Fruit fly (Drosophila melanogaster): ENCODE data around the gene CG17104.

CG17104 gene

dm6 chr2L:10681602-10682001 is 4.6 kb downstream of the CG17104 start, which contains the start of gene CG17107:
CG17107 (plus strand) TSS chr2L:10681902.
- TF ChIP-seq fd96Ca (GFP tag; IDR thresholded peaks at IDR 0.05) (no peak), CG15710 (tag; optimal IDR thresholded peaks at IDR 0.05) (no peak), CG34367 (tag; optimal IDR thresholded peaks at IDR 0.05) (no peak), CG9948 (tag; optimal IDR thresholded peaks at IDR 0.05) (no peak), EcR (GFP tag; optimal IDR thresholded peaks at IDR 0.05) (no peak), CG8159 (tag; optimal IDR thresholded peaks at IDR 0.05) (no peak), Pif1B (GFP tag; optimal IDR thresholded peaks at IDR 0.05) (no peak), Pif1A (GFP tag; optimal IDR thresholded peaks at IDR 0.05) (no peak), CG12605 (GFP tag; IDR thresholded peaks at IDR 0.05) (no peak)

dm6 chr2L:10682197-10682596 is 5.2 kb downstream of the CG17104 start:
- no peak for TF ChIP-seq CG32121 (GFP tag; IDR thresholded peaks at IDR 0.05)
- TF ChIP-seq CG34367 (tag; optimal IDR thresholded peaks at IDR 0.05): no peak
- no peak for TF ChIP-seq rn (GFP tag; IDR thresholded peaks at IDR 0.05)
- TF ChIP-seq CG14655 (GFP tag; optimal IDR thresholded peaks at IDR 0.05): no peak
- TF ChIP-seq CG12605 (GFP tag; IDR thresholded peaks at IDR 0.05): no peak
- no peak for TF ChIP-seq fd96Ca (GFP tag; IDR thresholded peaks at IDR 0.05)
- TF ChIP-seq gl (tag; optimal IDR thresholded peaks at IDR 0.05): no peak
- TF ChIP-seq CG9948 (tag; optimal IDR thresholded peaks at IDR 0.05): no peak
- no peak for TF ChIP-seq EcR (GFP tag; optimal IDR thresholded peaks at IDR 0.05)
- TF ChIP-seq Ets98B (GFP tag; IDR thresholded peaks at IDR 0.05): no peak
- no peak for TF ChIP-seq CG13204 (GFP tag; optimal IDR thresholded peaks at IDR 0.05)
- TF ChIP-seq Pif1B (GFP tag; optimal IDR thresholded peaks at IDR 0.05): no peak
- no peak for TF ChIP-seq CG4496 (GFP tag; IDR thresholded peaks at IDR 0.05)

DNA sequence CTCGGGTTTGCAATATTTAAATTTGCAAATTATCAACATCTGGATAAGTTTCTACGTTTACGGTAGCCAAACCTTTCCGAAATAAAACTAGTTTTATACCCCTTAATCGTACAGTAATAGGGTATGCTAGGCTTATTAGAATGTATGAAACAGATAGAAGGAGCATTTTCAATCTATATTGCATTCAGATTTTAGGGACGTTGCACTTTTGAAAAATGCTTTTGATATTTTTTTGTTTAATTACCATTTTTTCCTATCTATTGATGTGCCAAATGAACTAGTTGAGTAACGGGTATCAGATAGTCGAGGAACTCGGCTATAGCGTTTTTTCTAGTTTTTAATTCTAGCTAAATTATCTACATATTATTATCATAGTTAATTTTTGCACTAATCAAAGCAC is 5.9 kb downstream of the CG17104 start:
- TF ChIP-seq rn (GFP tag; IDR thresholded peaks at IDR 0.05) (no peak), CG10348 (GFP tag; IDR thresholded peaks at IDR 0.05) (no peak), CG12605 (GFP tag; IDR thresholded peaks at IDR 0.05) (no peak), Snoo (tag; optimal IDR thresholded peaks at IDR 0.05) (no peak), Pif1B (GFP tag; optimal IDR thresholded peaks at IDR 0.05) (no peak), Ets98B (GFP tag; IDR thresholded peaks at IDR 0.05) (no peak), CG32121 (GFP tag; IDR thresholded peaks at IDR 0.05) (no peak), CG17806 (tag; optimal IDR thresholded peaks at IDR 0.05) (no peak), CG34367 (tag; optimal IDR thresholded peaks at IDR 0.05) (no peak), CG9948 (tag; optimal IDR thresholded peaks at IDR 0.05) (no peak), gl (tag; optimal IDR thresholded peaks at IDR 0.05) (no peak), CG8159 (tag; optimal IDR thresholded peaks at IDR 0.05) (no peak), fd96Ca (GFP tag; IDR thresholded peaks at IDR 0.05) (no peak), D1 (tag; optimal IDR thresholded peaks at IDR 0.05) (no peak), CG13204 (GFP tag; optimal IDR thresholded peaks at IDR 0.05) (no peak), Pif1A (GFP tag; optimal IDR thresholded peaks at IDR 0.05) (no peak), CG15710 (tag; optimal IDR thresholded peaks at IDR 0.05) (no peak), CG8301 (tag; optimal IDR thresholded peaks at IDR 0.05) (no peak), CG4496 (GFP tag; IDR thresholded peaks at IDR 0.05) (no peak)

DNA sequence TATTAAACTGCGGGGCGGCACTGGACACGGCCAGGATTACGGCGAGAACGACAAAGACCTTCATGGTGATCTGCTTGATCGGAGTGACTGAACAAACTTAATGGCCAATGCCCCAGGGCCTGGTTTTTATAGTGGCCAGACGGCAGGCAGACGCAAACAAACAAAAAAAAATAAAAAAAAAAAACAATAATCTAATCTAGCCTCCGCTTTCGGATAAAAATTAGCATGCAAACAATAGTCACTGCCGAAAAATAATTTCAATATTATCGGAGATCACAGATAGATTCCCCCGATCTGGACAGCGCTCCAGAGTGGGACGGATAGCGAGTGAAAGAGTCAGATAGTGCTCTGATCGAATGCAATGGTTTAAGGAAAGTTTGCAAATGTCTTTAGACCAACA is 7.3 kb downstream of the CG17104 start, which contains the start of gene CG7299:
Gene CG7299, minus strand, starts transcription at position 101 of the 400 bp plus-strand sequence.
- TF ChIP-seq rn (GFP tag; IDR thresholded peaks at IDR 0.05) (no peak), CG12605 (GFP tag; IDR thresholded peaks at IDR 0.05) (no peak), CG17806 (tag; optimal IDR thresholded peaks at IDR 0.05) (no peak), CG9948 (tag; optimal IDR thresholded peaks at IDR 0.05) (no peak), Ets98B (GFP tag; IDR thresholded peaks at IDR 0.05) (no peak), CG8301 (tag; optimal IDR thresholded peaks at IDR 0.05) (no peak), CG8159 (tag; optimal IDR thresholded peaks at IDR 0.05) (no peak), CG15710 (tag; optimal IDR thresholded peaks at IDR 0.05) (no peak), Snoo (tag; optimal IDR thresholded peaks at IDR 0.05) (no peak), CG13204 (GFP tag; optimal IDR thresholded peaks at IDR 0.05) (no peak), Pif1B (GFP tag; optimal IDR thresholded peaks at IDR 0.05) (no peak), CG4496 (GFP tag; IDR thresholded peaks at IDR 0.05) (no peak), CG10348 (GFP tag; IDR thresholded peaks at IDR 0.05) (no peak), Pif1A (GFP tag; optimal IDR thresholded peaks at IDR 0.05) (no peak)

DNA sequence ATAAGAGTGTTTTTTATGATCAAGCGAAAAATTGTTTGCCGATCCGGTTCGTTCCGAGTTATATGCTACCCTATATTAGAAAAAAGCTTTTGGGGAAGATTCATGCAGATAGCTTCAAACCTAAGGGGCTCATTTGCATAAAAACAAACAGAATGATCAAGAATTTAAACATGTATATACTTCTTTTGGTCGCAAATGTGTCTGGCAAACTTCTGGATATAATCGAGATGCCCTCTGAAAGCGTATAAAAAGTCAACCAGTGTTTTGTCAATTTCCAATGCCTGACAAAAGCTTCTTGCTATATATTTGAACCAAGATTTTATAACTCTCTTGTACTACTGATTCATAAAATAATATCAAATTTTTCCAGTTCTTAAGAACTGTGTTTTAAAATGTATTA is 8.7 kb downstream of the CG17104 start:
- TF ChIP-seq Snoo (tag; optimal IDR thresholded peaks at IDR 0.05): no peak

- TF ChIP-seq Pif1A (GFP tag; optimal IDR thresholded peaks at IDR 0.05) (no peak), EcR (GFP tag; optimal IDR thresholded peaks at IDR 0.05) (no peak), fd96Ca (GFP tag; IDR thresholded peaks at IDR 0.05) (no peak), CG9948 (tag; optimal IDR thresholded peaks at IDR 0.05) (no peak), CG8159 (tag; optimal IDR thresholded peaks at IDR 0.05) (no peak)
These were observed 10.2 kb downstream of the CG17104 start, which contains the start of gene CG7296 for dm6 chr2L:10687009-10687793. CG7296 (minus strand) TSS chr2L:10687066.

DNA sequence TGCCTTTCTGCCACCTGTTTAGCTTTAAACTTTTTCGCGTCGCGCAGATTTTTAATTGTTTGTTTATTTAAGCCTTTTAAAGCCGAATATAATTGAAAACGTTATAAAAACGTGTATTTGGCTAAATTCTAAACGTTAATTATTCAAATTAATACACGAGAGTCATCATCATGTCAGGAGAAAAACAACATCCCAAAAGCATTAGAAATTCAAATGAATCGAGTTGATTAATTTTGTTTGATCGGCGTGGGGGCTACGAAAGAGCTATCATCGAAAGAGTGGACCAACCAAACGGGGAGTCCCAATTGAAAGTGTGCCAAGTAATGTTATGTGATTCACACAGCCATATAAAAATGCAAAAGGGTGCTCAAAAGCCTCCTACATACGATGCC is 10.8 kb downstream of the CG17104 start:
- TF ChIP-seq CG14655 (GFP tag; optimal IDR thresholded peaks at IDR 0.05) (no peak), CG8301 (tag; optimal IDR thresholded peaks at IDR 0.05) (no peak), fd96Ca (GFP tag; IDR thresholded peaks at IDR 0.05) (no peak), CG4496 (GFP tag; IDR thresholded peaks at IDR 0.05) (no peak), CG17806 (tag; optimal IDR thresholded peaks at IDR 0.05) (no peak), gl (tag; optimal IDR thresholded peaks at IDR 0.05) (no peak), rn (GFP tag; IDR thresholded peaks at IDR 0.05) (no peak), CG8159 (tag; optimal IDR thresholded peaks at IDR 0.05) (no peak), Pif1A (GFP tag; optimal IDR thresholded peaks at IDR 0.05) (no peak), CG34367 (tag; optimal IDR thresholded peaks at IDR 0.05) (no peak)
